Worm (Caenorhabditis elegans) whole organism, L4/young adult: ENCODE data around the gene xbx-1.

ENCODE experiments used
- W03F9.2 ChIP-seq: fragments of 150-350 bp; optimal IDR thresholded peaks from 2 replicates; lab custom pipeline; 2014; ENCODE audit warnings: missing biosample characterization, missing genetic modification characterization
- dao-5 ChIP-seq: sonication (generic microtip); optimal IDR thresholded peaks from 2 replicates; lab custom pipeline; 2016; ENCODE audit warnings: missing genotype, missing genetic modification characterization, moderate library complexity, missing compliant biosample characterization

DNA sequence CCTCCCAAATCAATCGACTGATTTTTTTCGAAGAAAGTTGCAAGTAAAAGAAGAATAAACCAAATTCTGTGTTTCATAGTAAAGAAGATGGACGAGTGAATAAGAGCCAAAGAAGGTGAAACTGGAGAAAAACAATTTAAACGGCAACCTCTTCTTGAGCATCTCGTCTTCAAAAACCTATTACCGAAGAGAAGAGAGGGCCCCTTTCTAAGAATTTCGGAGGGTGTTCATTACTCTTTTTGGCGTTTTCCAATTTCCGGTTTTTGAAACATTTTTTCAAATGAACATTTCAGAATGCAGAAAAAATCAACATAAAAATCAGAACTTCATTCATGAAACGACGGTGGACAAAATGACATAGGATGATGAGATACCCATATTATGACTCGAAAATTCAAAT is 31.5 kb downstream of the xbx-1 start, which contains the start of gene nmr-2:
- TF ChIP-seq dao-5 (no peak), W03F9.2 (tag; lab: Kevin White, UChicago) (no peak)
